Worm (Caenorhabditis elegans): ENCODE measurements around the gene DH11.5.
A peak's percentile ranks its signal among the peaks of the same experiment; 100 is the strongest.

The DH11.5 gene

ce11 chrII:8012071-8013031, 35.9 kb downstream of the DH11.5 start, which contains the start of gene DH11.2 (continued):
- TF ChIP-seq hpl-2 (GFP tag; optimal IDR thresholded peaks at IDR 0.05) (no peak), dsc-1 (tag; optimal IDR thresholded peaks at IDR 0.05) (no peak), mep-1 (tag; optimal IDR thresholded peaks at IDR 0.05) (peak; percentile 37)

DNA sequence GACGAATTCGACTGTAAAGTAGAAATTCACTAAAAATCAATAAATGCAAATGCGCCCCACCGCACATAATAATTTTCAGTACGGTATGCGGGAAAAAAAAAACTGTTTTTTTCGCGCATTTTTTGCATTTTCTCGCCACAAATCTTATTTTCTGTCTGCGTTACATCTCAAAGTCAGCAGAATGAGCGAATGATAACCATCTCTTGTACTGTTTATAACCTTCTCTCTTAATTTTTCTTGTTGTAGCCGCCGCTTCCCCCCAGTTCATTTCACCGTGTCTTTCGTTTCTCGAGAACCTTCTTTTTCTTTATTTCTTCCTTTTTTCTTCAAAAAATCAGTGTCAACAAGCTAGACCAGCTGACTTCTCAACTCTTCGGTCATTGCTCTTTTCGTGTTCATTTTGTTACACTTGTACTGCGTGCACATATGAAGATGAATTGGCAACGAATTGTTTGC, 39.1 kb downstream of the DH11.5 start:
- TF ChIP-seq unc-62 (GFP tag; optimal IDR thresholded peaks at IDR 0.05) (no peak), ets-5 (GFP tag; IDR thresholded peaks at IDR 0.05) (no peak), zag-1 (tag; optimal IDR thresholded peaks at IDR 0.05) (no peak), hlh-4 (tag; optimal IDR thresholded peaks at IDR 0.05) (no peak), ceh-63 (GFP tag; optimal IDR thresholded peaks at IDR 0.05) (no peak), ces-1 (GFP tag; optimal IDR thresholded peaks at IDR 0.05) (no peak), tbx-2 (tag; optimal IDR thresholded peaks at IDR 0.05) (peak; percentile 33), dpl-1 (GFP tag; optimal IDR thresholded peaks at IDR 0.05) (peak in 1 of 3 experiments; percentile 22), alr-1 (tag; optimal IDR thresholded peaks at IDR 0.05; ENCODE audit: borderline replicate concordance) (no peak), efl-3 (GFP tag; optimal IDR thresholded peaks at IDR 0.05) (no peak), ceh-82 (tag; optimal IDR thresholded peaks at IDR 0.05) (no peak), aha-1 (tag; optimal IDR thresholded peaks at IDR 0.05) (no peak), swsn-7 (tag; optimal IDR thresholded peaks at IDR 0.05) (peak; percentile 42), elt-3 (tag; optimal IDR thresholded peaks at IDR 0.05) (peak in 4 of 6 experiments; percentile 5 to 45 (median 30)), ceh-90 (tag; optimal IDR thresholded peaks at IDR 0.05) (no peak), sptf-1 (tag; optimal IDR thresholded peaks at IDR 0.05) (no peak), fkh-4 (tag; optimal IDR thresholded peaks at IDR 0.05; ENCODE audit: borderline replicate concordance) (no peak), fos-1 (tag; optimal IDR thresholded peaks at IDR 0.05) (no peak), nhr-47 (tag; optimal IDR thresholded peaks at IDR 0.05) (no peak), unc-86 (tag; optimal IDR thresholded peaks at IDR 0.05) (no peak), ztf-4 (tag; optimal IDR thresholded peaks at IDR 0.05) (peak; percentile 16), nhr-77 (tag; optimal IDR thresholded peaks at IDR 0.05) (peak; percentile 52), isw-1 (GFP tag; IDR thresholded peaks at IDR 0.05) (no peak), pqm-1 (tag; optimal IDR thresholded peaks at IDR 0.05) (no peak), ztf-11 (tag; optimal IDR thresholded peaks at IDR 0.05) (no peak), mdl-1 (tag; optimal IDR thresholded peaks at IDR 0.05) (peak in 1 of 2 experiments; percentile 51), aly-2 (tag; optimal IDR thresholded peaks at IDR 0.05) (no peak), vab-15 (tag; optimal IDR thresholded peaks at IDR 0.05) (no peak), tlp-1 (tag; optimal IDR thresholded peaks at IDR 0.05) (no peak), lin-39 (tag; optimal IDR thresholded peaks at IDR 0.05) (no peak), nhr-28 (tag; optimal IDR thresholded peaks at IDR 0.05) (no peak), efl-1 (optimal IDR thresholded peaks at IDR 0.05) (no peak), efl-1 (GFP tag; optimal IDR thresholded peaks at IDR 0.05 in 1 of 2) (no peak), hlh-17 (GFP tag; optimal IDR thresholded peaks at IDR 0.05; ENCODE audit: borderline replicate concordance) (no peak), unc-98 (GFP tag; IDR thresholded peaks at IDR 0.05) (no peak), nhr-19 (GFP tag; conservative IDR thresholded peaks at IDR 0.05) (peak; percentile 5; the same call in 1 of the 2 replicates), dsc-1 (tag; optimal IDR thresholded peaks at IDR 0.05) (no peak), ceh-88 (GFP tag; IDR thresholded peaks at IDR 0.05) (no peak), nhr-20 (tag; optimal IDR thresholded peaks at IDR 0.05) (peak; percentile 68), hpl-2 (GFP tag; optimal IDR thresholded peaks at IDR 0.05) (no peak), F16B12.6 (tag; optimal IDR thresholded peaks at IDR 0.05) (no peak), lin-14 (GFP tag; optimal IDR thresholded peaks at IDR 0.05) (peak; percentile 24), sup-37 (GFP tag; optimal IDR thresholded peaks at IDR 0.05) (no peak), sox-4 (tag; optimal IDR thresholded peaks at IDR 0.05) (no peak), ama-1 (optimal IDR thresholded peaks at IDR 0.05) (no peak), lin-15B (tag; optimal IDR thresholded peaks at IDR 0.05) (no peak), irx-1 (tag; optimal IDR thresholded peaks at IDR 0.05) (no peak), lir-3 (tag; optimal IDR thresholded peaks at IDR 0.05; ENCODE audit: poor library complexity) (no peak)

Data from whole organism, L1 larva.